Worm (Caenorhabditis elegans): ENCODE data around the gene C39E9.8.

Gene C39E9.8

ce11 chrIV:13052568-13052967 lies 26.7 kb upstream of the C39E9.8 start, which contains the start of gene F49E11.7:
F49E11.7 (plus strand) TSS chrIV:13052868.
- TF ChIP-seq dao-5 (tag; optimal IDR thresholded peaks at IDR 0.05), result no peak
- no peak for TF ChIP-seq W03F9.2 (tag; optimal IDR thresholded peaks at IDR 0.05)
- no peak for TF ChIP-seq him-1 (tag; optimal IDR thresholded peaks at IDR 0.05)

DNA sequence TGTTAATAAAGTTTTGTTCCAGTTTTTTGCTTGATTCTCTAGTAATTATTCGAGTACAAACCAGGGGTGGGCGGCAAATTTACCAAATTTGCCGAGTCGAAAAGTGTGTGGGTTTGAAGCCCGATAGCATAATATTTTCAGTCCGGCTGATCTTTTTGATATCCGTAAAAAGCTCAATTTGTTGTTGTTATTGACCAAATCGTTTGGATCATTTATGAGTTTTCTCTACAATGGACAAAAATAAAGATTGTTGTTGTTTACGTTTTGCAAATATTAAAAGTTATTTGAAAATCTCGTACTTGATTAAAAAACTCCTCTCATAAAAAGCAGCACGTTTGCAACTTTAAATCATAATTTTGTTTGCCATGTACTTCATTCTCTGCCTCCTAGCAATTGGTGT lies 23.2 kb upstream of the C39E9.8 start, which contains the start of gene scl-1:
TSS of gene scl-1 (plus strand) at position 301 of the 400 bp plus-strand sequence.
- TF ChIP-seq him-1 (tag; optimal IDR thresholded peaks at IDR 0.05) (no peak), dao-5 (tag; optimal IDR thresholded peaks at IDR 0.05) (no peak)

DNA sequence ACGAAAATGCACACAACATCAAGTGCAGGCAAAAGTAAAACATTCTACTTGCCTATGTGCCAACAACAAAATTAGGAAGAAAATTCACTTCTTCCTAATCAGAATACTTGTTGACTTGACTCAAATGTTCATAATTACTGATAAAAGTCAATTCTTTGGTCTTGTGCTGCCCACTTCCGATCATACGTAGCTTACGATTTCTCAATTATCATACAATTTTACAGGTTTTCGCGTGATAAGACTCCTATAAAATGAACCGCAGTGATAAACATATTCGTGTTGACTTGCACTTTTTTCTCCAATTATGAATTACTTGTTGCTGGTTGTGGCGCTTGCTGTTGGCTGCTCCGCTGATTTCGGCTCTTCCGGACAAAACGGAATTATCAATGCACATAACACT lies 21.8 kb upstream of the C39E9.8 start, which contains the start of gene scl-2:
TSS of gene scl-2 (plus strand) at position 293 of the 400 bp plus-strand sequence.
- TF ChIP-seq W03F9.2 (tag; optimal IDR thresholded peaks at IDR 0.05), result no peak
- TF ChIP-seq him-1 (tag; optimal IDR thresholded peaks at IDR 0.05), result no peak
- no peak for TF ChIP-seq dao-5 (tag; optimal IDR thresholded peaks at IDR 0.05)

DNA sequence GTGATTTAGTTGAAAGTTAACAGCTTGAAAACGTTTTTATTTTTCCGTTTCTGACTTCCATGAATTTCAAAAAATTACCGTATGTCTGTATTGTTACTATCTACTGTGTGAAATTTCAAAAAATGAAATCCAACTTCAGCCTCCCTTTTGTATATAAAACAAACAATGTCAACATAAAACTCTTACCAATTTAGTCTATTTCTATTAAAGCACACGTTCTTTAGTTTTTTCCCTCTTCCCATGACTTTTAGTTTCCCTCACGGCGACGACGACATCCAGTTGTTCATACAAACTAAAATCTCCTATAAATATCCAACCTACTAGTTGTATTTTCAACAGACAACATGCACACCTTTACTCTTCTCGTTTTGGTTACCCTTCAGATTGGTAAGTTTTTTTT lies 20.0 kb upstream of the C39E9.8 start, which contains the start of gene scl-3:
TSS of gene scl-3 (plus strand) at position 301 of the 400 bp plus-strand sequence.
- no peak for TF ChIP-seq dao-5 (tag; optimal IDR thresholded peaks at IDR 0.05)
- no peak for TF ChIP-seq W03F9.2 (tag; optimal IDR thresholded peaks at IDR 0.05)
- TF ChIP-seq him-1 (tag; optimal IDR thresholded peaks at IDR 0.05), result no peak

- no peak for TF ChIP-seq him-1 (tag; optimal IDR thresholded peaks at IDR 0.05)
- TF ChIP-seq dao-5 (tag; optimal IDR thresholded peaks at IDR 0.05), result no peak
- TF ChIP-seq W03F9.2 (tag; optimal IDR thresholded peaks at IDR 0.05), result no peak
Measured at ce11 chrIV:13063714-13064113, 15.5 kb upstream of the C39E9.8 start, which contains the start of gene scl-5. scl-5 (plus strand) TSS chrIV:13064014.

DNA sequence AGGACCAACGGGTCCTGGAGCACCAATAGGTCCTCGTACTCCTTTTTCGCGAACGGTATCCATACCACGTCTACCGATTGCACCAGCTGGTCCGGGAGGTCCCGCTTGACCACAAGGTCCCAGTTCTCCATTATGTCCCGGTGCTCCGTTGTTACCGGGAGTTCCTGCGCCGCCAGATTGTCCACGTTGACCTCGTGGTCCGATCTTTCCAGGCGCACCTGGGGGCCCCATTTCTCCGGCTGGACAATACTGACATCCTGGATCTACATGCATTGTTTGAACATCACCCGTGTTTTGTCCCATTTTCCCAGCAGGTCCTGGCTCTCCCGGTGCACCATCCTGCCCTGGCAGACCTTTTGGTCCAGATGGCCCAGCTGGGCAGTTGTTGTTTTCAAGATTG lies 13.2 kb upstream of the C39E9.8 start:
- TF ChIP-seq him-1 (tag; optimal IDR thresholded peaks at IDR 0.05) (no peak), dao-5 (tag; optimal IDR thresholded peaks at IDR 0.05) (no peak), W03F9.2 (tag; optimal IDR thresholded peaks at IDR 0.05) (no peak)

- TF ChIP-seq him-1 (tag; optimal IDR thresholded peaks at IDR 0.05) (no peak), W03F9.2 (tag; optimal IDR thresholded peaks at IDR 0.05) (no peak), dao-5 (tag; optimal IDR thresholded peaks at IDR 0.05) (no peak)
Measured at ce11 chrIV:13067200-13067599, 12.0 kb upstream of the C39E9.8 start, which contains the start of gene col-131. col-131 (minus strand) TSS chrIV:13067300.

- no peak for TF ChIP-seq dao-5 (tag; optimal IDR thresholded peaks at IDR 0.05)
- TF ChIP-seq him-1 (tag; optimal IDR thresholded peaks at IDR 0.05), result no peak
- no peak for TF ChIP-seq W03F9.2 (tag; optimal IDR thresholded peaks at IDR 0.05)
Measured at ce11 chrIV:13068451-13068850, 10.8 kb upstream of the C39E9.8 start, which contains the start of gene scl-6. scl-6 (plus strand) TSS chrIV:13068751.

DNA sequence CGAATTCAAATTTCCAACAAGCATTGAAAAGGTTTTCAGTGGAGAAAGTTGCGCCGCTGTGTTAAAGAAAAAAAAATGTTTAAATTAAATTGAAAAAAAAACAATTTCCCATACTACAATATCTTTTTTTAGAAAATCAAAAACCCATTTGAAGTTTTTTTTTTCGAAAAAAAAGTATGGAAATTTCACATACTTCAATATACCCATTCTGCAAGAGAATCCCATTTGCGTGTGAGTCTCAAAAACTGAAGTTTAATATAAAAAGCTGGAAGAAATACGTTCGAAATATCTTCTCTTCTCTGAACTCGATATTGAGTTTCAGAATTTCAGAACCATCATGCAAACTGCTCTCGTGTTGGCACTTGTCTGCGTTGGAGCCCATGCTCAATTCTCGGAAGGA lies 9.1 kb upstream of the C39E9.8 start, which contains the start of gene scl-7:
TSS of gene scl-7 (plus strand) at position 301 of the 400 bp plus-strand sequence.
- TF ChIP-seq him-1 (tag; optimal IDR thresholded peaks at IDR 0.05) (no peak), dao-5 (tag; optimal IDR thresholded peaks at IDR 0.05) (no peak), W03F9.2 (tag; optimal IDR thresholded peaks at IDR 0.05) (no peak)

DNA sequence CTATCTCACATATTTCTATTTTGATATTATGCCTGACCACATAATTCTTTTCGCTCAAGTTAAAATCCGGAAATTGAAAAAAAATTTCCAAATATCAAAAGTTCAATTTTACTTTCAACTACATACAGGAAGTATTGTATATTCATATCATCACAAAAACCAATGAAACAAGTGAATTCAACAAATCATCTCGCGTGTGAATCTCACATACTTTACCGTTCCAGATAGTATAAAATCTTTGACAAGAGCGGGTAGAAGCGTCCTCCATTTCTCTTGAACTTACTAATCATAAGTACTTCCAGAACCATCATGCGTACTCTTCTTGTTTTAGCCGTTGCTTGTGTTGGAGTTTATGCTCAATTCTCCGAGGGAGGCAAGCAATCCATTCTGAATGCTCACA lies 7.8 kb upstream of the C39E9.8 start, which contains the start of gene scl-8:
TSS of gene scl-8 (plus strand) at position 301 of the 400 bp plus-strand sequence.
- TF ChIP-seq him-1 (tag; optimal IDR thresholded peaks at IDR 0.05) (no peak), W03F9.2 (tag; optimal IDR thresholded peaks at IDR 0.05) (no peak), dao-5 (tag; optimal IDR thresholded peaks at IDR 0.05) (no peak)

DNA sequence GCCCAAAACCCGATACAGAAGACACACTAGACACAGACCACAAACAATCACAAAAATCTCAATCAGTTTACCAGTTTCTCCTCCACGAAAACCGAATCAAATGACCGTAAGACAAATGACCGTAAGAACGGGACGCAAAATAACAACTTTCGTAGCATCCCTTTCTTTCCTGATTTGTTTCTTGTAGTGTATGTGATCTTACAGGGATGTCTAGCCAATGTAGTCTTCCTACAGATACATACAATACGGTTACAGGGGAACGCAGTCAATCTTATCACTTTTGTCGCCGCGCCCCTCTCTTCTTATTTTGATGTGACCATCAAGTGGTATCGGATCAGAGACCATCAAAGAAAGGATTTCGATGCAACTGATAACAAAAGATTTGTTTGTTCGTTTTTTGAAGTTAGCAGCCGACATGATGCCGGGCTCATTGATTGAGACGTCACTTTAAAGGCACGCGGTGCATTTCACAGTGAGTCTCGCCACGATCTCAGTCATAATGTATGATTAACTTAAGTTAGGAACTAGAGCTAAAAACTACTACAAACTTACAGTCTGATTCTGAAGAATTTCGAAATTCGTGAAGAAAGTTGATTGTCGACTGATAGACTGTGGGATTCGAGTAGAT lies 3.5 kb upstream of the C39E9.8 start:
- no peak for TF ChIP-seq him-1 (tag; optimal IDR thresholded peaks at IDR 0.05)
- TF ChIP-seq dao-5 (tag; optimal IDR thresholded peaks at IDR 0.05), result no peak
- no peak for TF ChIP-seq W03F9.2 (tag; optimal IDR thresholded peaks at IDR 0.05)

ce11 chrIV:13076620-13077019 lies 2.6 kb upstream of the C39E9.8 start, which contains the start of gene C39E9.7:
C39E9.7 (minus strand) TSS chrIV:13076720.
- TF ChIP-seq dao-5 (tag; optimal IDR thresholded peaks at IDR 0.05), result no peak
- TF ChIP-seq W03F9.2 (tag; optimal IDR thresholded peaks at IDR 0.05), result no peak
- TF ChIP-seq him-1 (tag; optimal IDR thresholded peaks at IDR 0.05), result no peak

DNA sequence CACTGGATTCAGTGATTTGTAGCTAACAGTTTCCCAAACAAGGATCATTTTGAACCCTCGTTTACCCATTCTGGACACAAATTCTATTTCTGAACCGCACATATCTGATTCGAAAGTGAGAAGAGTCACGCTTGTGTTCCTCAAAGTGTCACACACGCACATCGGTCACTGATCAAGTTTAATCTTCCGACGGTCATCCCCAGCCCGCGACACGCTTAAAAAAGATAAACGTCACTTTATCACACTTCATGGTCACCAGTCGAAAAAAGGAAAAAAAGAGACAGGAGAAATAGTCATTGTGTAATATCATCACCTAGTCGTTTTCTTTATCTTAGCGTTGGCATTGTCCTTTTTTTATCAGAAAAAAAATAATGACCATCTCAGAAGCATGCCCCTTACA lies 1.6 kb upstream of the C39E9.8 start:
- TF ChIP-seq W03F9.2 (tag; optimal IDR thresholded peaks at IDR 0.05) (no peak), him-1 (tag; optimal IDR thresholded peaks at IDR 0.05) (no peak), dao-5 (tag; optimal IDR thresholded peaks at IDR 0.05) (no peak)

ce11 chrIV:13078342-13078741 lies 904 bp upstream of the C39E9.8 start:
- TF ChIP-seq W03F9.2 (tag; optimal IDR thresholded peaks at IDR 0.05) (no peak), dao-5 (tag; optimal IDR thresholded peaks at IDR 0.05) (no peak), him-1 (tag; optimal IDR thresholded peaks at IDR 0.05) (no peak)

Measured in whole organism, L4/young adult.